Worm (Caenorhabditis elegans): ENCODE results near the gene R74.7.

DNA sequence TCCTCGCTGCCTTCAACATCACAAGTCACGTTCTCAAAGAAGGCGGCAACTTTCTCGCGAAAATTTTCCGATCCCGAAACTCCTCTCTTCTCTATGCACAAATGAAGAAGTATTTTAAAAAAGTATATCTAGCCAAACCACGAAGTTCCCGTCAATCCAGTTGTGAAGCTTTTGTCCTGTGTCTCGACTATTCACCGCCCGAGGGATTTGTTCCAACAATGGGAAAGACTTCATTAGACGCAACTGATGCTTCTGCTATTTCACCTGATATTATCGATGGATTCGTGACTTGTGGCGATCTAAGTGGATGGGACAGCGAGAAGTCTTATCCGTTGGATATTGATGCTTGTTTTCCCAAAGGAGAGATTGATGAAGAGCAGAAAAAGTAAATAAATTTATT lies 735 bp downstream of the R74.7 start:
- TF ChIP-seq nhr-20 (tag; optimal IDR thresholded peaks at IDR 0.05) = no peak
- no peak for TF ChIP-seq sup-37 (GFP tag; optimal IDR thresholded peaks at IDR 0.05)
- no peak for TF ChIP-seq snpc-4 (tag; optimal IDR thresholded peaks at IDR 0.05)
- TF ChIP-seq efl-1 (optimal IDR thresholded peaks at IDR 0.05) = no peak
- TF ChIP-seq efl-1 (GFP tag; optimal IDR thresholded peaks at IDR 0.05 in 1 of 2) = no peak
- no peak for TF ChIP-seq mdl-1 (tag; optimal IDR thresholded peaks at IDR 0.05)

All from whole organism, L1 larva.